Worm (Caenorhabditis elegans) whole organism, L4/young adult: ENCODE data around the gene C34F6.7.

Experiments
- W03F9.2 ChIP-seq: fragments of 150-350 bp; optimal IDR thresholded peaks from 2 replicates; lab custom pipeline; 2014; ENCODE audit warnings: missing biosample characterization, missing genetic modification characterization
- dao-5 ChIP-seq: sonication (generic microtip); optimal IDR thresholded peaks from 2 replicates; lab custom pipeline; 2016; ENCODE audit warnings: missing genotype, missing genetic modification characterization, moderate library complexity, missing compliant biosample characterization
- him-1 ChIP-seq: sonication (generic microtip); optimal IDR thresholded peaks from 2 replicates; lab custom pipeline; 2016; ENCODE audit warnings: missing genotype, missing genetic modification reagents, missing genetic modification characterization, missing compliant biosample characterization

DNA sequence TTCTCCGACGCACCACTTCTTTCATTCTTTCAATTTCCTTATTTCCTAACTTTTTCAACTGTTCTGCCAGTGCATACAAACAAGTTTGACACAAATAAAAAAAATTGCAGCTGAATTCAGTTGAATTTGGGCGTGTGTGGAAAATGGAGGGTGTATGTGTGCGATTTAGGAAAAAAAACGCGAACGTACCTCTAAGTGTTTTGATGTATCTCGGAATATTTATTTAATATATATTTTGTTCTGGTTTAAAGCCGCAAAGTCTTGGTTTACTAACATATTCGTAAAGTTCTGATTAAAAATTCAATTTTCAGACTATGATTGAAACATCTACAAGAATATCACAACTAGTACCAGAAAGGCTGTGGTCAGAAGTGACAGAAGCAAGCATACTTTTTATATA is 29.8 kb downstream of the C34F6.7 start, which contains the start of gene gnrr-7:
- TF ChIP-seq him-1 (tag; lab: Kevin White, UChicago), result no peak
- no peak for TF ChIP-seq dao-5 (tag; lab: Kevin White, UChicago)
- no peak for TF ChIP-seq W03F9.2
